Worm (Caenorhabditis elegans) whole organism, L2 larva: ENCODE data around the gene T05H4.15.

Experiments used
- ama-1 ChIP-seq: fragments of 150-350 bp; optimal IDR thresholded peaks from 2 replicates; lab custom pipeline; 2018; ENCODE audit warnings: inconsistent platforms
- ceh-16 ChIP-seq: fragments of 150-350 bp; optimal IDR thresholded peaks from 2 replicates; lab custom pipeline; 2014; ENCODE audit warnings: missing biosample characterization, missing genetic modification characterization
- dmd-4 ChIP-seq: sonication (generic microtip); optimal IDR thresholded peaks from 2 replicates; lab custom pipeline; 2017; ENCODE audit warnings: missing biosample characterization, missing genetic modification characterization
- mbf-1 ChIP-seq: sonication (generic microtip); optimal IDR thresholded peaks from 2 replicates; lab custom pipeline; 2017; ENCODE audit warnings: missing biosample characterization, missing genetic modification characterization
- nhr-11 ChIP-seq: fragments of 150-350 bp; optimal IDR thresholded peaks from 2 replicates; lab custom pipeline; 2014; ENCODE audit warnings: missing biosample characterization, missing genetic modification characterization
- nhr-237 ChIP-seq: fragments of 150-350 bp; optimal IDR thresholded peaks from 2 replicates; lab custom pipeline; 2014; ENCODE audit warnings: missing biosample characterization, missing genetic modification characterization
- nhr-25 ChIP-seq: fragments of 150-350 bp; sonication (generic microtip); optimal IDR thresholded peaks from 3 replicates; lab custom pipeline; 2014; ENCODE audit warnings: missing biosample characterization, missing genetic modification characterization
- nhr-6 ChIP-seq: fragments of 150-350 bp; optimal IDR thresholded peaks from 2 replicates; lab custom pipeline; 2014; ENCODE audit warnings: missing biosample characterization, missing genetic modification characterization
- peb-1 ChIP-seq: fragments of 150-350 bp; optimal IDR thresholded peaks from 2 replicates; lab custom pipeline; 2014; ENCODE audit warnings: missing biosample characterization, missing genetic modification characterization
- sma-9 ChIP-seq, 2 experiments: fragments of 150-350 bp in 1 of 2; sonication (generic microtip) in 1 of 2; optimal IDR thresholded peaks; 2 replicates each; lab custom pipeline; 2014 to 2016; ENCODE audit warnings: missing genetic modification characterization in 2 of 2, mild to moderate bottlenecking in 1 of 2, missing biosample characterization in 1 of 2, missing compliant biosample characterization in 1 of 2, missing genetic modification reagents in 1 of 2, moderate library complexity in 1 of 2
- snpc-4 ChIP-seq: fragments of 150-350 bp; optimal IDR thresholded peaks from 2 replicates; lab custom pipeline; 2014; ENCODE audit warnings: missing biosample characterization, missing genetic modification characterization
- unc-39 ChIP-seq: fragments of 150-350 bp; optimal IDR thresholded peaks from 2 replicates; lab custom pipeline; 2014; ENCODE audit warnings: missing biosample characterization, missing genetic modification characterization
- unc-62 ChIP-seq: fragments of 150-350 bp; optimal IDR thresholded peaks from 2 replicates; lab custom pipeline; 2014; ENCODE audit warnings: missing biosample characterization, missing genetic modification reagents, missing genetic modification characterization
- ztf-11 ChIP-seq: sonication (generic microtip); optimal IDR thresholded peaks from 2 replicates; lab custom pipeline; 2017; ENCODE audit warnings: missing biosample characterization, missing genetic modification characterization

ce11 chrV:6476026-6476425 lies 34.5 kb upstream of the T05H4.15 start:
- no peak for TF ChIP-seq ztf-11 (tag; lab: Kevin White, UChicago)
- no peak for TF ChIP-seq ama-1 (lab: Kevin White, UChicago)
- TF ChIP-seq peb-1 (tag; lab: Kevin White, UChicago): no peak
- no peak for TF ChIP-seq mbf-1
- no peak for TF ChIP-seq nhr-237 (tag; lab: Kevin White, UChicago)
- no peak for TF ChIP-seq nhr-11 (tag; lab: Kevin White, UChicago)
- no peak for TF ChIP-seq nhr-25 (tag; lab: Kevin White, UChicago)
- no peak for TF ChIP-seq unc-62 (GFP tag; lab: Kevin White, UChicago)
- no peak for TF ChIP-seq dmd-4 (tag; lab: Kevin White, UChicago)
- TF ChIP-seq ceh-16 (tag; lab: Kevin White, UChicago): no peak
- TF ChIP-seq nhr-6 (tag; lab: Kevin White, UChicago): no peak
- no peak for TF ChIP-seq unc-39 (tag; lab: Kevin White, UChicago)
- TF ChIP-seq snpc-4 (tag; lab: Kevin White, UChicago): no peak
- TF ChIP-seq sma-9 (GFP tag; optimal IDR thresholded peaks at IDR 0.05; lab: Kevin White, UChicago): no peak
- no peak for TF ChIP-seq sma-9 (tag; optimal IDR thresholded peaks at IDR 0.05; lab: Kevin White, UChicago)
